Worm (Caenorhabditis elegans) whole organism, young adult: ENCODE data around the gene ttc-39B.

Experiments used
- B0019.2 ChIP-seq: fragments of 200-800 bp; sonication (Bioruptor generic); conservative IDR thresholded peaks from 2 replicates; pipeline ENCODE4 v1.3.6; 2022; ENCODE audit warnings: missing genetic modification reagents, missing genetic modification characterization, missing compliant biosample characterization
- B0035.1 ChIP-seq: sonication (generic microtip); optimal IDR thresholded peaks from 2 replicates; lab custom pipeline; 2016; ENCODE audit warnings: missing genetic modification characterization, mild to moderate bottlenecking, missing compliant biosample characterization, missing genotype, missing genetic modification reagents
- B0261.1 ChIP-seq: sonication (generic microtip); optimal IDR thresholded peaks from 2 replicates; lab custom pipeline; 2016; ENCODE audit warnings: mild to moderate bottlenecking, missing genetic modification characterization, moderate library complexity, missing compliant biosample characterization
- C06A6.2 ChIP-seq: fragments of 200-800 bp; sonication (Bioruptor generic); conservative IDR thresholded peaks from 2 replicates; pipeline ENCODE4 v1.3.6; 2022; ENCODE audit warnings: missing genetic modification characterization, missing compliant biosample characterization
- D2030.7 ChIP-seq: fragments of 200-800 bp; sonication (Bioruptor generic); IDR thresholded peaks from 2 replicates; pipeline ENCODE4 v1.3.6; 2022; ENCODE audit warnings: missing genetic modification reagents, missing genetic modification characterization, missing compliant biosample characterization
- F10E7.11 ChIP-seq: sonication (generic microtip); optimal IDR thresholded peaks from 2 replicates; lab custom pipeline; 2017; ENCODE audit warnings: mild to moderate bottlenecking, missing genetic modification characterization, moderate library complexity, missing compliant biosample characterization
- F23B12.7 ChIP-seq: sonication (generic microtip); optimal IDR thresholded peaks from 2 replicates; lab custom pipeline; 2017; ENCODE audit warnings: missing genetic modification characterization, mild to moderate bottlenecking, missing compliant biosample characterization, antibody characterized with exemption, moderate library complexity; ENCODE audit not compliant: insufficient read depth
- F33H1.4 ChIP-seq: fragments of 200-800 bp; sonication (Bioruptor generic); IDR thresholded peaks from 2 replicates; pipeline ENCODE4 v1.3.6; 2022; ENCODE audit warnings: missing genetic modification reagents, missing genetic modification characterization, missing compliant biosample characterization
- F49E8.2 ChIP-seq: sonication (generic microtip); optimal IDR thresholded peaks from 3 replicates; lab custom pipeline; 2017; ENCODE audit warnings: missing genetic modification characterization, mild to moderate bottlenecking, missing compliant biosample characterization, antibody characterized with exemption, moderate library complexity; ENCODE audit not compliant: insufficient read depth
- K11D2.4 ChIP-seq: fragments of 200-800 bp; sonication (Bioruptor generic); IDR thresholded peaks from 2 replicates; pipeline ENCODE4 v1.3.6; 2022; ENCODE audit warnings: missing genetic modification reagents, missing genetic modification characterization, missing compliant biosample characterization
- Y53F4B.3 ChIP-seq: fragments of 200-800 bp; sonication (Bioruptor generic); IDR thresholded peaks from 2 replicates; pipeline ENCODE4 v1.3.6; 2022; ENCODE audit warnings: missing genetic modification reagents, missing genetic modification characterization, missing compliant biosample characterization
- Y67H2A.10 ChIP-seq: fragments of 200-800 bp; sonication (Bioruptor generic); conservative IDR thresholded peaks from 2 replicates; pipeline ENCODE4 v1.3.6; 2022; ENCODE audit warnings: missing genetic modification reagents, missing genetic modification characterization, missing compliant biosample characterization
- Y95B8A.8 ChIP-seq: fragments of 200-800 bp; sonication (Bioruptor generic); IDR thresholded peaks from 2 replicates; pipeline ENCODE4 v1.3.6; 2022; ENCODE audit warnings: missing genetic modification reagents, missing genetic modification characterization, missing compliant biosample characterization
- ama-1 ChIP-seq, 3 experiments: fragments of 150-350 bp in 1 of 3; sonication (generic microtip) in 2 of 3; optimal IDR thresholded peaks; 2 replicates each; lab custom pipeline; 2014 to 2018; ENCODE audit warnings: missing biosample characterization in 2 of 3, missing genetic modification characterization in 2 of 3, missing genetic modification reagents in 2 of 3
- atf-7 ChIP-seq: sonication (generic microtip); optimal IDR thresholded peaks from 2 replicates; lab custom pipeline; 2017; ENCODE audit warnings: mild to moderate bottlenecking, missing genetic modification characterization, missing compliant biosample characterization
- ceh-100 ChIP-seq: fragments of 200-800 bp; sonication (Bioruptor generic); IDR thresholded peaks from 2 replicates; pipeline ENCODE4 v1.3.6; 2022; ENCODE audit warnings: missing genetic modification reagents, missing genetic modification characterization, missing compliant biosample characterization
- ceh-58 ChIP-seq: fragments of 200-800 bp; sonication (Bioruptor generic); IDR thresholded peaks from 2 replicates; pipeline ENCODE4 v1.3.6; 2022; ENCODE audit warnings: missing genetic modification characterization, missing compliant biosample characterization
- ceh-79 ChIP-seq: sonication (generic microtip); optimal IDR thresholded peaks from 2 replicates; lab custom pipeline; 2017; ENCODE audit warnings: mild to moderate bottlenecking, missing genetic modification characterization, missing compliant biosample characterization
- ceh-91 ChIP-seq: fragments of 200-800 bp; sonication (Bioruptor generic); IDR thresholded peaks from 2 replicates; pipeline ENCODE4 v1.3.6; 2022; ENCODE audit warnings: missing genetic modification reagents, missing genetic modification characterization, missing compliant biosample characterization
- chd-7 ChIP-seq: sonication (generic microtip); optimal IDR thresholded peaks from 2 replicates; lab custom pipeline; 2016; ENCODE audit warnings: mild to moderate bottlenecking, missing genetic modification characterization, moderate library complexity, missing compliant biosample characterization
- die-1 ChIP-seq: sonication (generic microtip); optimal IDR thresholded peaks from 2 replicates; lab custom pipeline; 2016; ENCODE audit warnings: missing genotype, mild to moderate bottlenecking, missing genetic modification characterization, missing compliant biosample characterization
- dox-1 ChIP-seq: fragments of 200-800 bp; sonication (Bioruptor generic); IDR thresholded peaks from 2 replicates; pipeline ENCODE4 v1.3.6; 2022; ENCODE audit warnings: missing genetic modification reagents, missing genetic modification characterization, missing compliant biosample characterization
- ekl-4 ChIP-seq: fragments of 200-800 bp; sonication (Bioruptor generic); IDR thresholded peaks from 2 replicates; pipeline ENCODE4 v1.3.6; 2022; ENCODE audit warnings: missing genetic modification reagents, missing genetic modification characterization, missing compliant biosample characterization
- him-1 ChIP-seq: sonication (generic microtip); optimal IDR thresholded peaks from 2 replicates; lab custom pipeline; 2016; ENCODE audit warnings: missing genotype, missing genetic modification reagents, missing genetic modification characterization, missing compliant biosample characterization
- hsf-1 ChIP-seq: fragments of 200-800 bp; sonication (Bioruptor generic); IDR thresholded peaks from 2 replicates; pipeline ENCODE4 v1.3.6; 2022; ENCODE audit warnings: missing genetic modification reagents, missing genetic modification characterization, missing compliant biosample characterization
- lin-35 ChIP-seq, 3 experiments: fragments of 150-350 bp in 2 of 3; sonication (generic microtip) in 1 of 3; optimal IDR thresholded peaks; 2 replicates each; lab custom pipeline; 2014 to 2018; ENCODE audit warnings: missing biosample characterization in 3 of 3, missing genetic modification characterization in 3 of 3, missing genetic modification reagents in 3 of 3
- lin-54 ChIP-seq: fragments of 200-800 bp; sonication (Bioruptor generic); optimal IDR thresholded peaks from 2 replicates; lab custom pipeline; 2018; ENCODE audit warnings: mild to moderate bottlenecking, missing genetic modification characterization, missing compliant biosample characterization
- lir-1 ChIP-seq: fragments of 200-800 bp; sonication (Bioruptor generic); conservative IDR thresholded peaks from 2 replicates; pipeline ENCODE4 v1.3.6; 2022; ENCODE audit warnings: missing genetic modification reagents, missing genetic modification characterization, missing compliant biosample characterization
- lsl-1 ChIP-seq: fragments of 200-800 bp; sonication (Bioruptor generic); optimal IDR thresholded peaks from 2 replicates; lab custom pipeline; 2018; ENCODE audit warnings: mild to moderate bottlenecking, missing genetic modification characterization, moderate library complexity, missing compliant biosample characterization
- madf-6 ChIP-seq: fragments of 200-800 bp; sonication (Bioruptor generic); IDR thresholded peaks from 2 replicates; pipeline ENCODE4 v1.3.6; 2022; ENCODE audit warnings: missing genetic modification reagents, missing genetic modification characterization, missing compliant biosample characterization
- madf-8 ChIP-seq: fragments of 200-800 bp; sonication (Bioruptor generic); conservative IDR thresholded peaks from 2 replicates; pipeline ENCODE4 v1.3.6; 2022; ENCODE audit warnings: missing genetic modification reagents, missing genetic modification characterization, missing compliant biosample characterization
- mcd-1 ChIP-seq: fragments of 200-800 bp; sonication (Bioruptor generic); IDR thresholded peaks from 2 replicates; pipeline ENCODE4 v1.3.6; 2022; ENCODE audit warnings: missing genetic modification reagents, missing genetic modification characterization, missing compliant biosample characterization
- mxl-1 ChIP-seq: sonication (generic microtip); optimal IDR thresholded peaks from 2 replicates; lab custom pipeline; 2016; ENCODE audit warnings: missing genetic modification characterization, missing compliant biosample characterization
- nfya-1 ChIP-seq: sonication (generic microtip); optimal IDR thresholded peaks from 2 replicates; lab custom pipeline; 2017; ENCODE audit warnings: antibody characterized with exemption, missing compliant biosample characterization, missing genetic modification characterization, borderline replicate concordance; ENCODE audit not compliant: insufficient read depth
- nfya-2 ChIP-seq: fragments of 200-800 bp; sonication (Bioruptor generic); IDR thresholded peaks from 2 replicates; pipeline ENCODE4 v1.3.6; 2022; ENCODE audit warnings: missing genetic modification reagents, missing genetic modification characterization, missing compliant biosample characterization
- nfyb-1 ChIP-seq: fragments of 200-800 bp; sonication (Bioruptor generic); IDR thresholded peaks from 2 replicates; pipeline ENCODE4 v1.3.6; 2022; ENCODE audit warnings: missing genetic modification reagents, missing genetic modification characterization, missing compliant biosample characterization
- nhr-120 ChIP-seq: fragments of 200-800 bp; sonication (Bioruptor generic); IDR thresholded peaks from 2 replicates; pipeline ENCODE4 v1.3.6; 2022; ENCODE audit warnings: missing genetic modification characterization, missing compliant biosample characterization
- rcor-1 ChIP-seq: fragments of 200-800 bp; sonication (Bioruptor generic); IDR thresholded peaks from 2 replicates; pipeline ENCODE4 v1.3.6; 2022; ENCODE audit warnings: missing genetic modification reagents, missing genetic modification characterization, missing compliant biosample characterization
- repo-1 ChIP-seq: sonication (generic microtip); optimal IDR thresholded peaks from 2 replicates; lab custom pipeline; 2017; ENCODE audit warnings: mild to moderate bottlenecking, missing genetic modification characterization, missing compliant biosample characterization
- snpc-1.1 ChIP-seq: sonication (generic microtip); optimal IDR thresholded peaks from 2 replicates; lab custom pipeline; 2017; ENCODE audit warnings: missing genetic modification characterization, mild to moderate bottlenecking, missing compliant biosample characterization, antibody characterized with exemption, moderate library complexity, missing genotype, missing genetic modification reagents; ENCODE audit not compliant: insufficient read depth
- snpc-4 ChIP-seq, 5 experiments: fragments of 150-350 bp in 1 of 5; sonication (generic microtip) in 4 of 5; optimal IDR thresholded peaks; 2 replicates each; lab custom pipeline; 2014 to 2018; ENCODE audit warnings: missing genetic modification characterization in 5 of 5, missing biosample characterization in 3 of 5, antibody characterized with exemption in 2 of 5, mild to moderate bottlenecking in 2 of 5, missing compliant biosample characterization in 2 of 5, missing genotype in 2 of 5, moderate library complexity in 2 of 5, missing genetic modification reagents in 1 of 5
- tlf-1 ChIP-seq: fragments of 200-800 bp; sonication (Bioruptor generic); optimal IDR thresholded peaks from 2 replicates; lab custom pipeline; 2018; ENCODE audit warnings: mild to moderate bottlenecking, missing genetic modification characterization, missing compliant biosample characterization
- ztf-18 ChIP-seq: sonication (generic microtip); optimal IDR thresholded peaks from 2 replicates; lab custom pipeline; 2016; ENCODE audit warnings: missing genotype, mild to moderate bottlenecking, missing genetic modification characterization, missing compliant biosample characterization
- ztf-25 ChIP-seq: fragments of 200-800 bp; sonication (Bioruptor generic); IDR thresholded peaks from 2 replicates; pipeline ENCODE4 v1.3.6; 2022; ENCODE audit warnings: missing genetic modification reagents, missing genetic modification characterization, missing compliant biosample characterization

Gene ttc-39B

ce11 chrII:6365237-6365815, 31.5 kb upstream of the ttc-39B start, which contains the start of the genes ani-2 and clec-88 (continued):
- TF ChIP-seq Y53F4B.3 (GFP tag; lab: Robert Waterston, UW) (peak; percentile 16; the same call in 1 of the 2 replicates), nfya-2 (GFP tag; lab: Robert Waterston, UW) (no peak), lsl-1 (GFP tag; lab: Kevin White, UChicago) (peak; percentile 98), ceh-58 (GFP tag; lab: Robert Waterston, UW) (no peak), nhr-120 (no peak), ceh-91 (GFP tag; lab: Robert Waterston, UW) (peak; percentile 85), madf-8 (GFP tag; lab: Robert Waterston, UW) (peak; percentile 89), lin-54 (GFP tag; lab: Kevin White, UChicago) (peak; percentile 49), snpc-1.1 (tag; lab: Kevin White, UChicago) (peak; percentile 0), B0261.1 (tag; lab: Kevin White, UChicago) (no peak), ama-1 (optimal IDR thresholded peaks at IDR 0.05; lab: Kevin White, UChicago) (no peak), ama-1 (GFP tag; optimal IDR thresholded peaks at IDR 0.05; lab: Kevin White, UChicago) (no peak), F23B12.7 (tag; lab: Kevin White, UChicago) (peak; percentile 73), hsf-1 (GFP tag; lab: Robert Waterston, UW) (0 out of 2 replicates have a peak, but pooled peaks have one; percentile 45), mcd-1 (peak; percentile 34; the same call in 1 of the 2 replicates), C06A6.2 (GFP tag; lab: Robert Waterston, UW) (no peak), lir-1 (GFP tag; lab: Robert Waterston, UW) (peak; percentile 28; the same call in 1 of the 2 replicates), ztf-18 (tag; lab: Kevin White, UChicago) (peak; percentile 9), repo-1 (no peak), F10E7.11 (no peak), F49E8.2 (tag; lab: Kevin White, UChicago) (peak; percentile 68), K11D2.4 (no peak), madf-6 (GFP tag; lab: Robert Waterston, UW) (peak; percentile 95), ekl-4 (GFP tag; lab: Robert Waterston, UW) (no peak), Y95B8A.8 (GFP tag; lab: Robert Waterston, UW) (0 out of 2 replicates have a peak, but pooled peaks have one; percentile 8), D2030.7 (GFP tag; lab: Robert Waterston, UW) (peak; percentile 84), dox-1 (GFP tag; lab: Robert Waterston, UW) (peak; percentile 63; the same call in 1 of the 2 replicates), ceh-79 (no peak), lin-35 (GFP tag; optimal IDR thresholded peaks at IDR 0.05; lab: Kevin White, UChicago) (peak in 1 of 3 experiments; percentile 29), B0035.1 (tag; lab: Kevin White, UChicago) (no peak), him-1 (tag; lab: Kevin White, UChicago) (peak; percentile 34), F33H1.4 (peak; percentile 96), die-1 (tag; lab: Kevin White, UChicago) (no peak)
- TF ChIP-seq, all 124 proteins: peak for 28

- TF ChIP-seq tlf-1 (GFP tag; lab: Kevin White, UChicago) (peak; percentile 43), nfya-1 (no peak), hsf-1 (GFP tag; lab: Robert Waterston, UW) (0 out of 2 replicates have a peak, but pooled peaks have one; percentile 35), madf-8 (GFP tag; lab: Robert Waterston, UW) (no peak), lsl-1 (GFP tag; lab: Kevin White, UChicago) (peak; percentile 7), chd-7 (tag; lab: Kevin White, UChicago) (no peak), B0019.2 (GFP tag; lab: Robert Waterston, UW) (no peak), F33H1.4 (no peak), mxl-1 (tag; lab: Kevin White, UChicago) (no peak), F23B12.7 (tag; lab: Kevin White, UChicago) (peak; percentile 80), atf-7 (tag; lab: Kevin White, UChicago) (peak; percentile 24), ekl-4 (GFP tag; lab: Robert Waterston, UW) (peak; percentile 73), nfyb-1 (GFP tag; lab: Robert Waterston, UW) (peak; percentile 57; the same call in 1 of the 2 replicates), ztf-25 (GFP tag; lab: Robert Waterston, UW) (no peak), ceh-100 (peak; percentile 34; the same call in 1 of the 2 replicates), Y67H2A.10 (GFP tag; lab: Robert Waterston, UW) (0 out of 2 replicates have a peak, but pooled peaks have one; percentile 21), snpc-4 (GFP tag; optimal IDR thresholded peaks at IDR 0.05; lab: Kevin White, UChicago) (peak; percentile 0), snpc-4 (tag; optimal IDR thresholded peaks at IDR 0.05; lab: Kevin White, UChicago) (peak; percentile 22 to 42 (median 36)), rcor-1 (peak; percentile 43; the same call in 1 of the 2 replicates)
Measured at ce11 chrII:6360822-6361221, 27.0 kb upstream of the ttc-39B start, which contains the start of gene K10B2.4. K10B2.4 (minus strand) TSS chrII:6360959.
